Worm (Caenorhabditis elegans) whole organism, L1 larva: ENCODE measurements around the gene ZC178.2.

Experiments used
- ama-1 ChIP-seq: fragments of 150-350 bp; optimal IDR thresholded peaks from 2 replicates; lab custom pipeline; 2014
- blmp-1 ChIP-seq: fragments of 150-350 bp; optimal IDR thresholded peaks from 2 replicates; lab custom pipeline; 2014; ENCODE audit warnings: missing biosample characterization, missing genetic modification characterization
- ceh-8 ChIP-seq: fragments of 200-800 bp; sonication (Bioruptor generic); optimal IDR thresholded peaks from 2 replicates; lab custom pipeline; 2018; ENCODE audit warnings: mild to moderate bottlenecking, missing genetic modification characterization, moderate library complexity, missing compliant biosample characterization
- ces-1 ChIP-seq: fragments of 150-350 bp; optimal IDR thresholded peaks from 2 replicates; lab custom pipeline; 2014; ENCODE audit warnings: missing biosample characterization, missing genetic modification reagents, missing genetic modification characterization
- dpl-1 ChIP-seq, 3 experiments: fragments of 150-350 bp in 2 of 3; sonication (generic microtip) in 1 of 3; optimal IDR thresholded peaks; 2 replicates each; lab custom pipeline; 2014 to 2017; ENCODE audit warnings: missing biosample characterization in 3 of 3, missing genetic modification characterization in 3 of 3, missing genetic modification reagents in 3 of 3
- hlh-17 ChIP-seq: fragments of 200-800 bp; sonication (Bioruptor generic); optimal IDR thresholded peaks from 2 replicates; lab custom pipeline; 2018; ENCODE audit warnings: missing genetic modification characterization, mild to moderate bottlenecking, missing compliant biosample characterization, moderate library complexity, borderline replicate concordance
- nhr-84 ChIP-seq: sonication (generic microtip); optimal IDR thresholded peaks from 2 replicates; lab custom pipeline; 2017; ENCODE audit warnings: missing biosample characterization, missing genetic modification characterization
- nhr-90 ChIP-seq: sonication (generic microtip); optimal IDR thresholded peaks from 2 replicates; lab custom pipeline; 2016; ENCODE audit warnings: mild to moderate bottlenecking, missing genetic modification characterization, missing compliant biosample characterization; ENCODE audit not compliant: poor library complexity
- pag-3 ChIP-seq: sonication (generic microtip); optimal IDR thresholded peaks from 2 replicates; lab custom pipeline; 2017; ENCODE audit warnings: missing genetic modification characterization, mild to moderate bottlenecking, missing compliant biosample characterization, antibody characterized with exemption, borderline replicate concordance; ENCODE audit not compliant: insufficient read depth
- unc-130 ChIP-seq: fragments of 150-350 bp; optimal IDR thresholded peaks from 2 replicates; lab custom pipeline; 2017; ENCODE audit warnings: missing biosample characterization, missing genetic modification characterization, inconsistent platforms

- TF ChIP-seq blmp-1 (tag; lab: Kevin White, UChicago) (no peak), ama-1 (lab: Kevin White, UChicago) (no peak), ceh-8 (GFP tag; lab: Kevin White, UChicago) (no peak), hlh-17 (GFP tag; lab: Kevin White, UChicago) (no peak), nhr-90 (tag; lab: Kevin White, UChicago) (no peak), dpl-1 (GFP tag; optimal IDR thresholded peaks at IDR 0.05; lab: Kevin White, UChicago) (no peak), nhr-84 (no peak), unc-130 (no peak), ces-1 (GFP tag; lab: Kevin White, UChicago) (no peak), pag-3 (tag; lab: Kevin White, UChicago) (no peak)
Observed at ce11 chrV:8758618-8759017, 46.8 kb upstream of the ZC178.2 start, which contains the start of gene B0507.7.
